Fruit fly (Drosophila melanogaster) whole organism, wandering third instar larva: ENCODE measurements around the gene CG14957.

Source experiments
- Abd-B ChIP-seq: fragments of >200 bp; optimal IDR thresholded peaks from 2 replicates; lab custom pipeline; 2017; ENCODE audit warnings: missing biosample characterization, missing genetic modification characterization
- CG32264 ChIP-seq: fragments of 200-800 bp; sonication (Bioruptor generic); optimal IDR thresholded peaks from 2 replicates; lab custom pipeline; 2016; ENCODE audit warnings: missing biosample characterization, missing genetic modification characterization
- CG9705 ChIP-seq: fragments of 200-800 bp; sonication (Bioruptor generic); optimal IDR thresholded peaks from 2 replicates; lab custom pipeline; 2018; ENCODE audit warnings: missing biosample characterization, mild to moderate bottlenecking, missing genetic modification characterization
- CrebA ChIP-seq: fragments of 200-800 bp; sonication (Bioruptor generic); optimal IDR thresholded peaks from 2 replicates; lab custom pipeline; 2016; ENCODE audit warnings: missing biosample characterization, mild to moderate bottlenecking, missing genetic modification characterization, borderline replicate concordance
- Dfd ChIP-seq: fragments of >200 bp; optimal IDR thresholded peaks from 2 replicates; lab custom pipeline; 2017; ENCODE audit warnings: missing biosample characterization, missing genetic modification characterization
- Dif ChIP-seq: fragments of 200-275, 200-300 bp; sonication (Bioruptor generic); optimal IDR thresholded peaks from 2 replicates; lab custom pipeline; 2018; ENCODE audit warnings: missing biosample characterization, missing genetic modification characterization; ENCODE audit not compliant: partially characterized antibody
- GATAd ChIP-seq: sonication (Bioruptor generic); optimal IDR thresholded peaks from 2 replicates; lab custom pipeline; 2016; ENCODE audit warnings: missing biosample characterization, missing genetic modification characterization
- HLH106 ChIP-seq: fragments of 200-800 bp; optimal IDR thresholded peaks from 3 replicates; lab custom pipeline; 2019; ENCODE audit warnings: missing biosample characterization, mild to moderate bottlenecking, missing genetic modification characterization, moderate library complexity
- Hnf4 ChIP-seq: fragments of 200-800 bp; sonication (Bioruptor generic); optimal IDR thresholded peaks from 2 replicates; lab custom pipeline; 2016; ENCODE audit warnings: missing biosample characterization, mild to moderate bottlenecking, missing genetic modification characterization
- Hr83 ChIP-seq: fragments of 200-300 bp; sonication (Bioruptor generic); optimal IDR thresholded peaks from 2 replicates; lab custom pipeline; 2016; ENCODE audit warnings: missing biosample characterization, mild to moderate bottlenecking, missing genetic modification characterization, moderate library complexity; ENCODE audit not compliant: poor library complexity, severe bottlenecking
- Jra ChIP-seq: sonication (Bioruptor generic); optimal IDR thresholded peaks from 2 replicates; lab custom pipeline; 2016; ENCODE audit warnings: missing biosample characterization, missing genetic modification characterization
- Mio ChIP-seq: sonication (Bioruptor generic); optimal IDR thresholded peaks from 2 replicates; lab custom pipeline; 2016; ENCODE audit warnings: missing biosample characterization, missing genetic modification characterization
- Myc ChIP-seq: fragments of >200 bp; optimal IDR thresholded peaks from 2 replicates; lab custom pipeline; 2017
- N ChIP-seq: fragments of >200 bp; optimal IDR thresholded peaks from 2 replicates; lab custom pipeline; 2018; ENCODE audit warnings: missing biosample characterization, missing external identifiers, missing genetic modification characterization
- OdsH ChIP-seq: fragments of 200-800 bp; sonication (Bioruptor generic); optimal IDR thresholded peaks from 2 replicates; lab custom pipeline; 2016; ENCODE audit warnings: missing biosample characterization, mild to moderate bottlenecking, missing genetic modification characterization
- Rel ChIP-seq, 2 experiments: fragments of 200-800 bp; sonication (Bioruptor generic) in 1 of 2; optimal IDR thresholded peaks; 2 replicates in 1 of 2; 3 replicates in 1 of 2; lab custom pipeline; 2016 to 2019; ENCODE audit warnings: mild to moderate bottlenecking in 2 of 2, missing biosample characterization in 2 of 2, missing genetic modification characterization in 2 of 2, moderate library complexity in 1 of 2
- Sp1 ChIP-seq: fragments of 200-800 bp; sonication (Bioruptor generic); optimal IDR thresholded peaks from 3 replicates; lab custom pipeline; 2019; ENCODE audit warnings: missing biosample characterization, mild to moderate bottlenecking, missing genetic modification characterization, moderate library complexity
- Vsx2 ChIP-seq: fragments of 200-300, 225-300 bp; sonication (Bioruptor generic); optimal IDR thresholded peaks from 2 replicates; lab custom pipeline; 2018; ENCODE audit warnings: missing biosample characterization, missing genetic modification characterization; ENCODE audit not compliant: partially characterized antibody
- br ChIP-seq: fragments of 200-800 bp; sonication (Bioruptor generic); optimal IDR thresholded peaks from 2 replicates; lab custom pipeline; 2016; ENCODE audit warnings: missing biosample characterization, missing genetic modification characterization
- brk ChIP-seq: fragments of 200-800 bp; sonication (Bioruptor generic); optimal IDR thresholded peaks from 2 replicates; lab custom pipeline; 2016; ENCODE audit warnings: missing biosample characterization, mild to moderate bottlenecking, missing genetic modification characterization
- dl ChIP-seq, 2 experiments: fragments of 175-275, 200-275 bp in 1 of 2; fragments of 200-275 bp in 1 of 2; sonication (Bioruptor generic); optimal IDR thresholded peaks; lab custom pipeline; 2018; ENCODE audit warnings: mild to moderate bottlenecking in 2 of 2, missing biosample characterization in 2 of 2, missing genetic modification characterization in 2 of 2, moderate library complexity in 2 of 2; ENCODE audit not compliant: partially characterized antibody in 2 of 2, insufficient read depth in 1 of 2
- dsf ChIP-seq: sonication (Bioruptor generic); optimal IDR thresholded peaks from 2 replicates; lab custom pipeline; 2016; ENCODE audit warnings: missing biosample characterization, missing genetic modification characterization, borderline replicate concordance
- ey ChIP-seq: fragments of 200-800 bp; sonication (Bioruptor generic); optimal IDR thresholded peaks from 2 replicates; lab custom pipeline; 2016; ENCODE audit warnings: missing biosample characterization, missing genetic modification characterization
- fru ChIP-seq: fragments of 200-800 bp; sonication (Bioruptor generic); optimal IDR thresholded peaks from 3 replicates; lab custom pipeline; 2016; ENCODE audit warnings: missing biosample characterization, mild to moderate bottlenecking, missing genetic modification characterization
- h ChIP-seq: fragments of 200-800 bp; sonication (Bioruptor generic); optimal IDR thresholded peaks from 3 replicates; lab custom pipeline; 2016; ENCODE audit warnings: missing biosample characterization, mild to moderate bottlenecking, missing genetic modification characterization
- jim ChIP-seq: fragments of 175-275, 200-325 bp; sonication (Bioruptor generic); optimal IDR thresholded peaks from 2 replicates; lab custom pipeline; 2016; ENCODE audit warnings: missing biosample characterization, mild to moderate bottlenecking, missing genetic modification characterization
- lola ChIP-seq: fragments of >200 bp; optimal IDR thresholded peaks from 2 replicates; lab custom pipeline; 2017; ENCODE audit warnings: missing biosample characterization, missing genetic modification characterization
- pan ChIP-seq: fragments of >200 bp; optimal IDR thresholded peaks from 2 replicates; lab custom pipeline; 2017
- psq ChIP-seq: fragments of 200-800 bp; sonication (Bioruptor generic); optimal IDR thresholded peaks from 3 replicates; lab custom pipeline; 2017; ENCODE audit warnings: missing biosample characterization, mild to moderate bottlenecking, missing genetic modification characterization, moderate library complexity
- rgr ChIP-seq: fragments of 200-800 bp; sonication (Bioruptor generic); optimal IDR thresholded peaks from 3 replicates; lab custom pipeline; 2016; ENCODE audit warnings: missing biosample characterization, mild to moderate bottlenecking, missing genetic modification characterization
- sage ChIP-seq: fragments of 200-800 bp; sonication (Bioruptor generic); optimal IDR thresholded peaks from 2 replicates; lab custom pipeline; 2016; ENCODE audit warnings: missing biosample characterization, mild to moderate bottlenecking, missing genetic modification characterization
- sv ChIP-seq: fragments of 200-800 bp; sonication (Bioruptor generic); optimal IDR thresholded peaks from 3 replicates; lab custom pipeline; 2016; ENCODE audit warnings: missing biosample characterization, missing genetic modification characterization
- tai ChIP-seq: sonication (Bioruptor generic); optimal IDR thresholded peaks from 2 replicates; lab custom pipeline; 2016; ENCODE audit warnings: missing biosample characterization, missing genetic modification characterization
- usp ChIP-seq: fragments of >200 bp; optimal IDR thresholded peaks from 2 replicates; lab custom pipeline; 2017; ENCODE audit warnings: missing biosample characterization, missing genetic modification characterization
- woc ChIP-seq: sonication (Bioruptor generic); optimal IDR thresholded peaks from 2 replicates; lab custom pipeline; 2016; ENCODE audit warnings: missing biosample characterization, mild to moderate bottlenecking, missing genetic modification characterization

Gene CG14957

dm6 chr3L:3184104-3184503, 3.3 kb upstream of the CG14957 start, which contains the start of gene CG42494:
TSS of gene CG42494 (plus strand) at chr3L:3184404.
- no peak for TF ChIP-seq Hnf4 (GFP tag; lab: Kevin White, UChicago)
- TF ChIP-seq rgr (GFP tag; lab: Kevin White, UChicago) = no peak
- no peak for TF ChIP-seq dsf
- no peak for TF ChIP-seq brk (GFP tag; lab: Kevin White, UChicago)
- TF ChIP-seq usp (GFP tag; lab: Kevin White, UChicago) = no peak
- TF ChIP-seq Vsx2 (GFP tag; lab: Kevin White, UChicago) = no peak
- TF ChIP-seq GATAd (GFP tag; lab: Kevin White, UChicago) = no peak
- no peak for TF ChIP-seq Mio
- no peak for TF ChIP-seq lola
- no peak for TF ChIP-seq HLH106
- TF ChIP-seq br = no peak
- TF ChIP-seq psq (GFP tag; lab: Kevin White, UChicago) = no peak
- TF ChIP-seq Abd-B (GFP tag; lab: Kevin White, UChicago) = no peak
- TF ChIP-seq, all 38 proteins: peak for 0

DNA sequence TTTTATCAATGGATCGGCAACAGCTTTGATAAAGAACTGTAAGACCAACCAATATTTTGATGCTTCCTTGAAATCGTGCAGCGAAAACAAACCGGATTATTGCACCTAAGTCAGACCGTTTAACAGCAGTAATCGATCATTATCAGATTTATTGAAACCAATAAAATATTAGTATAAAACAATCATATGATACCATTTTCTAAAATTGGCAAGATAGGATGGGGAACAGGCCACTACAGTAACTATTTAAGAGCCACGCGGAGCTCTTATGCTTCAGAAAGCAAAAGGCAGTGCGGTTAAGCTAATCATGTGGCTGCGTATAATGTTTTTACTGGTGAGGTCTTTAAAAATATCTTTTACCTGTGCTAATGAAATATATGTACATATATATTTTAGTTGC, 999 bp upstream of the CG14957 start, which contains the start of gene CG32284:
Gene CG32284 (plus strand): TSS at position 301 of the 400 bp plus-strand sequence.
- TF ChIP-seq usp (GFP tag; lab: Kevin White, UChicago) = no peak
- TF ChIP-seq dsf = no peak
- no peak for TF ChIP-seq Hnf4 (GFP tag; lab: Kevin White, UChicago)
- TF ChIP-seq fru (GFP tag; lab: Kevin White, UChicago) = no peak
- TF ChIP-seq br = no peak
- TF ChIP-seq Dif (GFP tag; lab: Kevin White, UChicago) = no peak
- no peak for TF ChIP-seq lola
- TF ChIP-seq psq (GFP tag; lab: Kevin White, UChicago) = no peak
- TF ChIP-seq Sp1 = no peak

- TF ChIP-seq psq (GFP tag; lab: Kevin White, UChicago) = no peak
- no peak for TF ChIP-seq usp (GFP tag; lab: Kevin White, UChicago)
- TF ChIP-seq Abd-B (GFP tag; lab: Kevin White, UChicago) = no peak
- TF ChIP-seq dsf = no peak
- no peak for TF ChIP-seq Hr83 (GFP tag; lab: Kevin White, UChicago)
- no peak for TF ChIP-seq Jra
- no peak for TF ChIP-seq Vsx2 (GFP tag; lab: Kevin White, UChicago)
- TF ChIP-seq Myc (lab: Kevin White, UChicago) = no peak
- TF ChIP-seq CG32264 (GFP tag; lab: Kevin White, UChicago) = no peak
- no peak for TF ChIP-seq sv (GFP tag; lab: Kevin White, UChicago)
- no peak for TF ChIP-seq HLH106
- TF ChIP-seq CG9705 (GFP tag; lab: Kevin White, UChicago) = no peak
- TF ChIP-seq ey (GFP tag; lab: Kevin White, UChicago) = no peak
- TF ChIP-seq sage (GFP tag; lab: Kevin White, UChicago) = no peak
- no peak for TF ChIP-seq fru (GFP tag; lab: Kevin White, UChicago)
These were observed 2.3 kb downstream of the CG14957 start, which contains the start of the genes CG42525 and CG14958 for dm6 chr3L:3189647-3190046. TSS of gene CG42525 (minus strand) at chr3L:3189747. TSS of gene CG14958 (plus strand) at chr3L:3189978.

dm6 chr3L:3192333-3192894, 5.1 kb downstream of the CG14957 start, which contains the start of gene CG14965:
TSS of gene CG14965 (minus strand) at chr3L:3192491.
- TF ChIP-seq CG32264 (GFP tag; lab: Kevin White, UChicago) = no peak
- no peak for TF ChIP-seq usp (GFP tag; lab: Kevin White, UChicago)
- no peak for TF ChIP-seq tai (GFP tag; lab: Kevin White, UChicago)
- no peak for TF ChIP-seq CrebA (GFP tag; lab: Kevin White, UChicago)
- peak; percentile 76 for TF ChIP-seq Hr83 (GFP tag; lab: Kevin White, UChicago)
- TF ChIP-seq Jra = peak; percentile 8
- no peak for TF ChIP-seq dsf
- TF ChIP-seq CG9705 (GFP tag; lab: Kevin White, UChicago) = no peak
- TF ChIP-seq psq (GFP tag; lab: Kevin White, UChicago) = no peak

DNA sequence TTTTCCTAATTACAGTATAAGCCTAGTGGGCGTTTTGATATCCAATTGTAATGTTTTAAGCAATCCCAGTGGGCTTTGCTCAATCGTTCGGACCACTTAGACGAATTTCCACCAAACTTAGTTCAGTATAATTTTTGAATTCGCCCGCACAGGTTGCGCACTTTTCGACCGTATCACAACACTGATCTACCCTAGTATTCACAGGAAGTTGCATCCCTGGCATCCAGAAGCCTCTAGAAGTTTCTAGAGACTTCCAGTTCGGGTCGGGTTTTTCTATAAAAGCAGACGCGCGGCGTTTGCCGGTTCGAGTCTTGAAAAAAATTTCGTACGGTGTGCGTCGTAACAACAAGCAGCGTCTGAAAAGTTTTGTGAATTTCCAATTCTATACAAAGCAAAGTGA, 5.5 kb downstream of the CG14957 start, which contains the start of gene Hsp83:
Gene Hsp83 (plus strand): TSS at position 58 of the 400 bp plus-strand sequence.
- TF ChIP-seq Abd-B (GFP tag; lab: Kevin White, UChicago) = no peak
- no peak for TF ChIP-seq N (GFP tag; lab: Kevin White, UChicago)
- peak; percentile 86 for TF ChIP-seq CG32264 (GFP tag; lab: Kevin White, UChicago)
- TF ChIP-seq Rel (GFP tag; optimal IDR thresholded peaks at IDR 0.05; lab: Kevin White, UChicago) = peak; percentile 81
- TF ChIP-seq Rel (tag; optimal IDR thresholded peaks at IDR 0.05; lab: Kevin White, UChicago) = peak; percentile 88
- TF ChIP-seq Vsx2 (GFP tag; lab: Kevin White, UChicago) = no peak
- peak; percentile 96 for TF ChIP-seq h (GFP tag; lab: Kevin White, UChicago)
- TF ChIP-seq jim (GFP tag; lab: Kevin White, UChicago) = no peak
- TF ChIP-seq fru (GFP tag; lab: Kevin White, UChicago) = peak; percentile 95
- TF ChIP-seq Dfd (GFP tag; lab: Kevin White, UChicago) = no peak
- peak; percentile 65 for TF ChIP-seq woc (GFP tag; lab: Kevin White, UChicago)
- no peak for TF ChIP-seq tai (GFP tag; lab: Kevin White, UChicago)
- peak; percentile 94 for TF ChIP-seq CG9705 (GFP tag; lab: Kevin White, UChicago)
- no peak for TF ChIP-seq pan (lab: Kevin White, UChicago)
- peak; percentile 94 for TF ChIP-seq OdsH (GFP tag; lab: Kevin White, UChicago)
- TF ChIP-seq Dif (GFP tag; lab: Kevin White, UChicago) = peak; percentile 27
- TF ChIP-seq Myc (lab: Kevin White, UChicago) = no peak
- no peak for TF ChIP-seq dl (GFP tag; optimal IDR thresholded peaks at IDR 0.05; lab: Kevin White, UChicago; ENCODE audit: insufficient read depth in 1 of 2, partially characterized antibody in 2 of 2)
- TF ChIP-seq lola = no peak
- peak; percentile 57 for TF ChIP-seq Mio
- TF ChIP-seq Sp1 = peak; percentile 98
- TF ChIP-seq Hr83 (GFP tag; lab: Kevin White, UChicago) = peak; percentile 99
- peak; percentile 92 for TF ChIP-seq Hnf4 (GFP tag; lab: Kevin White, UChicago)
- no peak for TF ChIP-seq usp (GFP tag; lab: Kevin White, UChicago)
- peak; percentile 85 for TF ChIP-seq sv (GFP tag; lab: Kevin White, UChicago)
- peak; percentile 80 for TF ChIP-seq psq (GFP tag; lab: Kevin White, UChicago)
- peak; percentile 95 for TF ChIP-seq sage (GFP tag; lab: Kevin White, UChicago)
